Fruit fly (Drosophila melanogaster): Measurements from ENCODE around the gene CG13837.

DNA sequence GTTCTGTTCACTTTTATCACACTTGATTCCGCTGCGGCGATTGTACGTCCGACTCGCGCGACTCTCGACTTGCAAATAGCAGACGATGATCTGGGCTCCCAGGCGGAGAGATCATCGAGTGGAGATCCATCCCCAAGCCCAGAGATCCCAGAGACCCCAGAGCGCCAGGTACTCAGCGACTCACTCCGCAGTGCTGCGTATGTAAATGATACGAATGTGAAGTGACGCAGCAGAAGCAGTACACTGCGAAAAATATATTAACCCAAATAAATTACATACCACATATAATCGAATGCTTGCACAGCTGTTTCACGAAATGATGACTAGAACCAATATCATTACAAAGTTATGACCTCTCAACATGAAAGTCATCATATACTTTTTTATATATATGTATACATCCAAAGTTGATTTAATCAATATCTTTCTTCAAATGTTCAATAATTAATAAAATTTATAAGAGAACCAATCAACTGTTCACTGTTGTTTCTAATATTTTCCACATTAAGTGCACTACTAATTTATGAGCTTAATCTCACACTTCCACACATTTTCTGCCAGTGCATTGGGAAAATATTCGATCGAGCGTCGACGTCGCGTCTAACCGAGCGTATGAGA, 23.5 kb downstream of the CG13837 start, which contains the start of gene CG17111:
- TF ChIP-seq h (optimal IDR thresholded peaks at IDR 0.05) (no peak), ttk (optimal IDR thresholded peaks at IDR 0.05) (no peak), insv (optimal IDR thresholded peaks at IDR 0.05) (no peak), Myc (optimal IDR thresholded peaks at IDR 0.05) (no peak), Sin3A (optimal IDR thresholded peaks at IDR 0.05) (no peak), psq (optimal IDR thresholded peaks at IDR 0.05) (no peak)
